Worm (Caenorhabditis elegans): ENCODE data around the gene srlf-13.

- TF ChIP-seq zag-1 (tag; optimal IDR thresholded peaks at IDR 0.05) (no peak), ztf-11 (tag; optimal IDR thresholded peaks at IDR 0.05) (no peak), snpc-4 (tag; optimal IDR thresholded peaks at IDR 0.05) (no peak), unc-62 (GFP tag; optimal IDR thresholded peaks at IDR 0.05) (no peak), lin-11 (tag; optimal IDR thresholded peaks at IDR 0.05) (no peak), elt-3 (tag; optimal IDR thresholded peaks at IDR 0.05) (no peak), R02D3.7 (tag; optimal IDR thresholded peaks at IDR 0.05) (no peak)
Measured at ce11 chrIV:10909206-10909605, 12.8 kb upstream of the srlf-13 start, which contains the start of gene ZK596.2.
